Worm (Caenorhabditis elegans) whole organism, L2 larva: Measurements from ENCODE around the gene Y47D7A.17.

ENCODE experiments used
- C34F6.9 ChIP-seq: fragments of 150-350 bp; optimal IDR thresholded peaks from 2 replicates; lab custom pipeline; 2014; ENCODE audit warnings: missing biosample characterization, missing genetic modification characterization
- F13H6.1 ChIP-seq: sonication (generic microtip); optimal IDR thresholded peaks from 2 replicates; lab custom pipeline; 2016; ENCODE audit warnings: missing genetic modification characterization, missing compliant biosample characterization
- Y55F3AM.14 ChIP-seq: fragments of 200-800 bp; sonication (Bioruptor generic); optimal IDR thresholded peaks from 2 replicates; lab custom pipeline; 2018; ENCODE audit warnings: mild to moderate bottlenecking, missing genetic modification characterization, missing compliant biosample characterization
- ZK546.5 ChIP-seq: sonication (generic microtip); optimal IDR thresholded peaks from 2 replicates; lab custom pipeline; 2017; ENCODE audit warnings: missing biosample characterization, missing genetic modification characterization
- alr-1 ChIP-seq: fragments of 150-350 bp; optimal IDR thresholded peaks from 2 replicates; lab custom pipeline; 2014; ENCODE audit warnings: missing biosample characterization, missing genetic modification characterization
- aly-2 ChIP-seq: fragments of 150-350 bp; optimal IDR thresholded peaks from 2 replicates; lab custom pipeline; 2014; ENCODE audit warnings: missing biosample characterization, missing genetic modification characterization
- ama-1 ChIP-seq: fragments of 150-350 bp; optimal IDR thresholded peaks from 2 replicates; lab custom pipeline; 2018; ENCODE audit warnings: inconsistent platforms
- blmp-1 ChIP-seq: sonication (generic microtip); optimal IDR thresholded peaks from 2 replicates; lab custom pipeline; 2017; ENCODE audit warnings: missing genetic modification characterization, mild to moderate bottlenecking, missing compliant biosample characterization, antibody characterized with exemption, moderate library complexity; ENCODE audit not compliant: insufficient read depth
- ceh-16 ChIP-seq: fragments of 150-350 bp; optimal IDR thresholded peaks from 2 replicates; lab custom pipeline; 2014; ENCODE audit warnings: missing biosample characterization, missing genetic modification characterization
- ceh-82 ChIP-seq: fragments of 150-350 bp; optimal IDR thresholded peaks from 2 replicates; lab custom pipeline; 2014; ENCODE audit warnings: missing biosample characterization, missing genetic modification characterization
- crh-2 ChIP-seq: sonication (generic microtip); optimal IDR thresholded peaks from 2 replicates; lab custom pipeline; 2017; ENCODE audit warnings: missing biosample characterization, missing genetic modification characterization
- dmd-4 ChIP-seq: sonication (generic microtip); optimal IDR thresholded peaks from 2 replicates; lab custom pipeline; 2017; ENCODE audit warnings: missing biosample characterization, missing genetic modification characterization
- elt-1 ChIP-seq: fragments of 150-350 bp; optimal IDR thresholded peaks from 2 replicates; lab custom pipeline; 2014; ENCODE audit warnings: missing biosample characterization, missing genetic modification characterization
- fos-1 ChIP-seq: fragments of 150-350 bp; optimal IDR thresholded peaks from 2 replicates; lab custom pipeline; 2014; ENCODE audit warnings: missing biosample characterization, missing genetic modification characterization
- gmeb-1 ChIP-seq: fragments of 150-350 bp; optimal IDR thresholded peaks from 2 replicates; lab custom pipeline; 2014; ENCODE audit warnings: missing biosample characterization, missing genetic modification characterization
- lin-13 ChIP-seq: fragments of 150-350 bp; optimal IDR thresholded peaks from 2 replicates; lab custom pipeline; 2014; ENCODE audit warnings: missing biosample characterization, missing genetic modification reagents, missing genetic modification characterization
- lsy-2 ChIP-seq, 2 experiments: fragments of 150-350 bp in 1 of 2; sonication (generic microtip) in 1 of 2; optimal IDR thresholded peaks; 2 replicates each; lab custom pipeline; 2014 to 2017; ENCODE audit warnings: missing biosample characterization in 2 of 2, missing genetic modification characterization in 2 of 2
- mab-5 ChIP-seq: fragments of 150-350 bp; optimal IDR thresholded peaks from 2 replicates; lab custom pipeline; 2014; ENCODE audit warnings: missing biosample characterization, missing genetic modification characterization
- mbf-1 ChIP-seq: sonication (generic microtip); optimal IDR thresholded peaks from 2 replicates; lab custom pipeline; 2017; ENCODE audit warnings: missing biosample characterization, missing genetic modification characterization
- mdl-1 ChIP-seq, 2 experiments: fragments of 150-350 bp in 1 of 2; sonication (generic microtip) in 1 of 2; optimal IDR thresholded peaks; 2 replicates each; lab custom pipeline; 2017; ENCODE audit warnings: missing biosample characterization in 2 of 2, missing genetic modification characterization in 2 of 2
- nhr-10 ChIP-seq: sonication (generic microtip); optimal IDR thresholded peaks from 2 replicates; lab custom pipeline; 2017; ENCODE audit warnings: missing biosample characterization, missing genetic modification characterization
- nhr-11 ChIP-seq: fragments of 150-350 bp; optimal IDR thresholded peaks from 2 replicates; lab custom pipeline; 2014; ENCODE audit warnings: missing biosample characterization, missing genetic modification characterization
- nhr-12 ChIP-seq: fragments of 150-350 bp; optimal IDR thresholded peaks from 2 replicates; lab custom pipeline; 2014; ENCODE audit warnings: missing biosample characterization, missing genetic modification characterization
- nhr-21 ChIP-seq: fragments of 150-350 bp; optimal IDR thresholded peaks from 2 replicates; lab custom pipeline; 2014; ENCODE audit warnings: missing biosample characterization, missing genetic modification characterization
- nhr-237 ChIP-seq: fragments of 150-350 bp; optimal IDR thresholded peaks from 2 replicates; lab custom pipeline; 2014; ENCODE audit warnings: missing biosample characterization, missing genetic modification characterization
- nhr-25 ChIP-seq: fragments of 150-350 bp; sonication (generic microtip); optimal IDR thresholded peaks from 3 replicates; lab custom pipeline; 2014; ENCODE audit warnings: missing biosample characterization, missing genetic modification characterization
- nhr-6 ChIP-seq: fragments of 150-350 bp; optimal IDR thresholded peaks from 2 replicates; lab custom pipeline; 2014; ENCODE audit warnings: missing biosample characterization, missing genetic modification characterization
- peb-1 ChIP-seq: fragments of 150-350 bp; optimal IDR thresholded peaks from 2 replicates; lab custom pipeline; 2014; ENCODE audit warnings: missing biosample characterization, missing genetic modification characterization
- sem-4 ChIP-seq: fragments of 150-350 bp; optimal IDR thresholded peaks from 2 replicates; lab custom pipeline; 2014; ENCODE audit warnings: missing biosample characterization, missing genetic modification reagents, missing genetic modification characterization
- skn-1 ChIP-seq: sonication (generic microtip); optimal IDR thresholded peaks from 2 replicates; lab custom pipeline; 2017; ENCODE audit warnings: missing biosample characterization, missing genetic modification characterization
- sma-3 ChIP-seq: sonication (generic microtip); optimal IDR thresholded peaks from 2 replicates; lab custom pipeline; 2016; ENCODE audit warnings: missing genetic modification reagents, missing genetic modification characterization, missing compliant biosample characterization
- sma-9 ChIP-seq, 2 experiments: fragments of 150-350 bp in 1 of 2; sonication (generic microtip) in 1 of 2; optimal IDR thresholded peaks; 2 replicates each; lab custom pipeline; 2014 to 2016; ENCODE audit warnings: missing genetic modification characterization in 2 of 2, mild to moderate bottlenecking in 1 of 2, missing biosample characterization in 1 of 2, missing compliant biosample characterization in 1 of 2, missing genetic modification reagents in 1 of 2, moderate library complexity in 1 of 2
- snpc-4 ChIP-seq: fragments of 150-350 bp; optimal IDR thresholded peaks from 2 replicates; lab custom pipeline; 2014; ENCODE audit warnings: missing biosample characterization, missing genetic modification characterization
- unc-39 ChIP-seq: fragments of 150-350 bp; optimal IDR thresholded peaks from 2 replicates; lab custom pipeline; 2014; ENCODE audit warnings: missing biosample characterization, missing genetic modification characterization
- unc-55 ChIP-seq: fragments of 150-350 bp; sonication (generic microtip); optimal IDR thresholded peaks from 3 replicates; lab custom pipeline; 2014; ENCODE audit warnings: missing biosample characterization, missing genetic modification reagents, missing genetic modification characterization
- unc-62 ChIP-seq: fragments of 150-350 bp; optimal IDR thresholded peaks from 2 replicates; lab custom pipeline; 2014; ENCODE audit warnings: missing biosample characterization, missing genetic modification reagents, missing genetic modification characterization
- zag-1 ChIP-seq: fragments of 150-350 bp; optimal IDR thresholded peaks from 2 replicates; lab custom pipeline; 2014; ENCODE audit warnings: missing biosample characterization, missing genetic modification characterization
- ztf-4 ChIP-seq: fragments of 150-350 bp; optimal IDR thresholded peaks from 2 replicates; lab custom pipeline; 2014; ENCODE audit warnings: missing biosample characterization, missing genetic modification characterization

Y47D7A.17 gene

ce11 chrV:4411714-4412113, at the start of gene Y47D7A.17:
Y47D7A.17 (minus strand) TSS chrV:4411814.
- TF ChIP-seq mdl-1 (tag; optimal IDR thresholded peaks at IDR 0.05; lab: Kevin White, UChicago) = no peak
- no peak for TF ChIP-seq nhr-12 (tag; lab: Kevin White, UChicago)
- TF ChIP-seq sma-9 (GFP tag; optimal IDR thresholded peaks at IDR 0.05; lab: Kevin White, UChicago) = no peak
- no peak for TF ChIP-seq sma-9 (tag; optimal IDR thresholded peaks at IDR 0.05; lab: Kevin White, UChicago)
- no peak for TF ChIP-seq aly-2 (tag; lab: Kevin White, UChicago)
- no peak for TF ChIP-seq F13H6.1 (tag; lab: Kevin White, UChicago)
- TF ChIP-seq nhr-11 (tag; lab: Kevin White, UChicago) = no peak
- no peak for TF ChIP-seq unc-55 (GFP tag; lab: Kevin White, UChicago)
- TF ChIP-seq ceh-16 (tag; lab: Kevin White, UChicago) = no peak
- no peak for TF ChIP-seq unc-62
- TF ChIP-seq crh-2 (tag; lab: Kevin White, UChicago) = no peak
- no peak for TF ChIP-seq dmd-4
- no peak for TF ChIP-seq zag-1
- no peak for TF ChIP-seq nhr-10 (tag; lab: Kevin White, UChicago)
- TF ChIP-seq elt-1 = no peak
- no peak for TF ChIP-seq ama-1
- no peak for TF ChIP-seq skn-1

- TF ChIP-seq fos-1 (no peak), dmd-4 (no peak), sma-9 (GFP tag; optimal IDR thresholded peaks at IDR 0.05; lab: Kevin White, UChicago) (no peak), sma-9 (tag; optimal IDR thresholded peaks at IDR 0.05; lab: Kevin White, UChicago) (no peak), gmeb-1 (no peak), nhr-12 (tag; lab: Kevin White, UChicago) (no peak), lin-13 (GFP tag; lab: Kevin White, UChicago) (no peak), lsy-2 (tag; optimal IDR thresholded peaks at IDR 0.05; lab: Kevin White, UChicago) (no peak), blmp-1 (tag; lab: Kevin White, UChicago) (no peak), nhr-25 (tag; lab: Kevin White, UChicago) (no peak), crh-2 (tag; lab: Kevin White, UChicago) (no peak), nhr-237 (no peak), ztf-4 (tag; lab: Kevin White, UChicago) (no peak), unc-39 (no peak), ama-1 (no peak), peb-1 (tag; lab: Kevin White, UChicago) (no peak), ZK546.5 (no peak), nhr-21 (tag; lab: Kevin White, UChicago) (no peak), alr-1 (tag; lab: Kevin White, UChicago) (no peak), mbf-1 (tag; lab: Kevin White, UChicago) (no peak)
Measured at ce11 chrV:4454634-4455033, 43.0 kb upstream of the Y47D7A.17 start, which contains the start of gene gnrr-5. gnrr-5 (minus strand) TSS chrV:4454734.

ce11 chrV:4450523-4451089, 39.0 kb upstream of the Y47D7A.17 start, which contains the start of gene rft-2:
rft-2 (minus strand) TSS chrV:4450563.
- TF ChIP-seq fos-1 (peak; percentile 53), nhr-6 (no peak), crh-2 (tag; lab: Kevin White, UChicago) (peak; percentile 55), ceh-82 (tag; lab: Kevin White, UChicago) (no peak), peb-1 (tag; lab: Kevin White, UChicago) (no peak), gmeb-1 (peak; percentile 96), nhr-11 (tag; lab: Kevin White, UChicago) (no peak), Y55F3AM.14 (GFP tag; lab: Kevin White, UChicago) (peak; percentile 32), mab-5 (tag; lab: Kevin White, UChicago) (peak; percentile 11), lsy-2 (tag; optimal IDR thresholded peaks at IDR 0.05; lab: Kevin White, UChicago) (peak; percentile 49 to 81), mbf-1 (tag; lab: Kevin White, UChicago) (no peak), lin-13 (GFP tag; lab: Kevin White, UChicago) (peak; percentile 62), skn-1 (no peak), unc-55 (GFP tag; lab: Kevin White, UChicago) (peak; percentile 80), sem-4 (tag; lab: Kevin White, UChicago) (peak; percentile 46), nhr-25 (tag; lab: Kevin White, UChicago) (peak; percentile 31), nhr-10 (tag; lab: Kevin White, UChicago) (no peak), snpc-4 (tag; lab: Kevin White, UChicago) (no peak), sma-3 (GFP tag; lab: Kevin White, UChicago) (peak; percentile 13), blmp-1 (tag; lab: Kevin White, UChicago) (no peak), C34F6.9 (tag; lab: Kevin White, UChicago) (peak; percentile 52)
